Fruit fly (Drosophila melanogaster) whole organism, wandering third instar larva: ENCODE data around the gene CG43999.

Experiments used
- CG9705 ChIP-seq: fragments of 200-800 bp; sonication (Bioruptor generic); optimal IDR thresholded peaks from 2 replicates; lab custom pipeline; 2018; ENCODE audit warnings: missing biosample characterization, mild to moderate bottlenecking, missing genetic modification characterization
- Dfd ChIP-seq: fragments of >200 bp; optimal IDR thresholded peaks from 2 replicates; lab custom pipeline; 2017; ENCODE audit warnings: missing biosample characterization, missing genetic modification characterization
- Dif ChIP-seq: fragments of 200-275, 200-300 bp; sonication (Bioruptor generic); optimal IDR thresholded peaks from 2 replicates; lab custom pipeline; 2018; ENCODE audit warnings: missing biosample characterization, missing genetic modification characterization; ENCODE audit not compliant: partially characterized antibody
- GATAd ChIP-seq: sonication (Bioruptor generic); optimal IDR thresholded peaks from 2 replicates; lab custom pipeline; 2016; ENCODE audit warnings: missing biosample characterization, missing genetic modification characterization
- HLH106 ChIP-seq: fragments of 200-800 bp; optimal IDR thresholded peaks from 3 replicates; lab custom pipeline; 2019; ENCODE audit warnings: missing biosample characterization, mild to moderate bottlenecking, missing genetic modification characterization, moderate library complexity
- Hr83 ChIP-seq: fragments of 200-300 bp; sonication (Bioruptor generic); optimal IDR thresholded peaks from 2 replicates; lab custom pipeline; 2016; ENCODE audit warnings: missing biosample characterization, mild to moderate bottlenecking, missing genetic modification characterization, moderate library complexity; ENCODE audit not compliant: poor library complexity, severe bottlenecking
- dl ChIP-seq, 2 experiments: fragments of 175-275, 200-275 bp in 1 of 2; fragments of 200-275 bp in 1 of 2; sonication (Bioruptor generic); optimal IDR thresholded peaks; lab custom pipeline; 2018; ENCODE audit warnings: mild to moderate bottlenecking in 2 of 2, missing biosample characterization in 2 of 2, missing genetic modification characterization in 2 of 2, moderate library complexity in 2 of 2; ENCODE audit not compliant: partially characterized antibody in 2 of 2, insufficient read depth in 1 of 2
- sv ChIP-seq: fragments of 200-800 bp; sonication (Bioruptor generic); optimal IDR thresholded peaks from 3 replicates; lab custom pipeline; 2016; ENCODE audit warnings: missing biosample characterization, missing genetic modification characterization
- tai ChIP-seq: sonication (Bioruptor generic); optimal IDR thresholded peaks from 2 replicates; lab custom pipeline; 2016; ENCODE audit warnings: missing biosample characterization, missing genetic modification characterization

DNA sequence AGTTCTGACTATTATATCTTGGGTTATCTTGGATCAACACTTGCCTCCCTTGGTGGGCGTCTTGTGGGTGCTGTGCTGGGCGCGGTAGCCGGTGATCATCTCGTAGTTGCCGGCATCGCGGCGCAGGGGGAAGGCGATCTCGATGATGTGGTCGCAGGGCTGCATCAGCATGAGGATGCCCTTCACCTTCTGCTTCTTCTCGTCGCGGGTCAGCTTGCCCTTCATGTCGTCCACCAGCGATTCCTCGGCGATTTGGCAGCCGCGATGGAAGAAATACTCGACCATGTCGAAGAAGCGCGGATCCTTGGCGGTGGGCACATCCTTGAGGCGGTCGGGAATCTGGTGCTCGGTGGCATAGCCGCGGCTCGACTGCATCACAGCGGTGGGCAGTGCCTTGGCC, 13.8 kb upstream of the CG43999 start:
- TF ChIP-seq dl (GFP tag; optimal IDR thresholded peaks at IDR 0.05; lab: Kevin White, UChicago; ENCODE audit: insufficient read depth in 1 of 2, partially characterized antibody in 2 of 2) (no peak), Dfd (GFP tag; lab: Kevin White, UChicago) (no peak), CG9705 (GFP tag; lab: Kevin White, UChicago) (no peak), HLH106 (tag; lab: Kevin White, UChicago) (no peak), Hr83 (no peak), Dif (GFP tag; lab: Kevin White, UChicago) (no peak), GATAd (GFP tag; lab: Kevin White, UChicago) (no peak), tai (GFP tag; lab: Kevin White, UChicago) (no peak), sv (GFP tag; lab: Kevin White, UChicago) (no peak)
